Worm (Caenorhabditis elegans) whole organism, L4 larva: Measurements from ENCODE around the gene gln-2.

Experiments used
- Y75B8A.6 ChIP-seq: fragments of 200-800 bp; sonication (Bioruptor generic); IDR thresholded peaks from 2 replicates; pipeline ENCODE4 v1.3.6; 2022; ENCODE audit warnings: missing genetic modification reagents, missing genetic modification characterization, missing compliant biosample characterization
- aly-2 ChIP-seq: sonication (generic microtip); optimal IDR thresholded peaks from 2 replicates; lab custom pipeline; 2018; ENCODE audit warnings: missing biosample characterization, missing genetic modification characterization
- ama-1 ChIP-seq: fragments of 150-350 bp; optimal IDR thresholded peaks from 2 replicates; lab custom pipeline; 2014; ENCODE audit warnings: inconsistent platforms, mixed read lengths
- ceh-20 ChIP-seq: fragments of 200-800 bp; sonication (Bioruptor generic); IDR thresholded peaks from 2 replicates; pipeline ENCODE4 v1.3.6; 2022; ENCODE audit warnings: missing genetic modification reagents, missing genetic modification characterization, missing compliant biosample characterization
- ceh-62 ChIP-seq: sonication (generic microtip); optimal IDR thresholded peaks from 2 replicates; lab custom pipeline; 2017; ENCODE audit warnings: missing biosample characterization, missing genetic modification characterization
- daf-8 ChIP-seq: fragments of 200-800 bp; sonication (Bioruptor generic); IDR thresholded peaks from 2 replicates; pipeline ENCODE4 v1.3.6; 2022; ENCODE audit warnings: missing genetic modification characterization, missing compliant biosample characterization
- duxl-1 ChIP-seq: sonication (generic microtip); optimal IDR thresholded peaks from 2 replicates; lab custom pipeline; 2016; ENCODE audit warnings: mild to moderate bottlenecking, missing genetic modification characterization, moderate library complexity, missing compliant biosample characterization; ENCODE audit not compliant: poor library complexity
- dve-1 ChIP-seq: sonication (generic microtip); optimal IDR thresholded peaks from 2 replicates; lab custom pipeline; 2017; ENCODE audit warnings: antibody characterized with exemption, mild to moderate bottlenecking, missing genetic modification characterization, missing compliant biosample characterization; ENCODE audit not compliant: insufficient read depth
- egl-27 ChIP-seq: sonication (generic microtip); optimal IDR thresholded peaks from 3 replicates; lab custom pipeline; 2017; ENCODE audit warnings: missing biosample characterization, missing genetic modification reagents, missing genetic modification characterization
- egl-43 ChIP-seq: fragments of 200-800 bp; sonication (Bioruptor generic); IDR thresholded peaks from 2 replicates; pipeline ENCODE4 v1.3.6; 2022; ENCODE audit warnings: missing genetic modification reagents, missing genetic modification characterization, missing compliant biosample characterization
- hlh-30 ChIP-seq: sonication (generic microtip); optimal IDR thresholded peaks from 2 replicates; lab custom pipeline; 2017; ENCODE audit warnings: antibody characterized with exemption, mild to moderate bottlenecking, missing genetic modification characterization, missing compliant biosample characterization; ENCODE audit not compliant: insufficient read depth
- lin-15B ChIP-seq: fragments of 150-350 bp; sonication (generic microtip); optimal IDR thresholded peaks from 3 replicates; lab custom pipeline; 2014; ENCODE audit warnings: missing biosample characterization, missing genetic modification characterization
- nhr-237 ChIP-seq: sonication (generic microtip); optimal IDR thresholded peaks from 2 replicates; lab custom pipeline; 2017; ENCODE audit warnings: missing biosample characterization, missing genetic modification characterization
- nhr-25 ChIP-seq: sonication (generic microtip); optimal IDR thresholded peaks from 2 replicates; lab custom pipeline; 2017; ENCODE audit warnings: missing genetic modification characterization, mild to moderate bottlenecking, missing compliant biosample characterization, antibody characterized with exemption, moderate library complexity, borderline replicate concordance; ENCODE audit not compliant: insufficient read depth

- no peak for TF ChIP-seq egl-43 (GFP tag; lab: Robert Waterston, UW)
- no peak for TF ChIP-seq lin-15B
- no peak for TF ChIP-seq hlh-30 (tag; lab: Kevin White, UChicago)
- no peak for TF ChIP-seq Y75B8A.6 (GFP tag; lab: Robert Waterston, UW)
- TF ChIP-seq egl-27 (tag; lab: Kevin White, UChicago): no peak
- no peak for TF ChIP-seq daf-8 (GFP tag; lab: Robert Waterston, UW)
- no peak for TF ChIP-seq ceh-62
- no peak for TF ChIP-seq nhr-237 (tag; lab: Kevin White, UChicago)
- TF ChIP-seq dve-1 (tag; lab: Kevin White, UChicago): no peak
- no peak for TF ChIP-seq nhr-25 (tag; lab: Kevin White, UChicago)
- TF ChIP-seq ama-1 (lab: Kevin White, UChicago): no peak
- no peak for TF ChIP-seq ceh-20 (GFP tag; lab: Robert Waterston, UW)
- TF ChIP-seq duxl-1 (tag; lab: Kevin White, UChicago): no peak
- TF ChIP-seq aly-2 (tag; lab: Kevin White, UChicago): no peak
Measured at ce11 chrIII:9993535-9993934, 48.9 kb upstream of the gln-2 start, which contains the start of gene C05B5.4.
